Fruit fly (Drosophila melanogaster) whole organism, prepupa: ENCODE measurements around the gene CG31205.

Source experiments
- Blimp-1 ChIP-seq: fragments of 200-800 bp; sonication (Bioruptor generic); optimal IDR thresholded peaks from 3 replicates; lab custom pipeline; 2017; ENCODE audit warnings: missing biosample characterization, missing genetic modification characterization, mild to moderate bottlenecking, moderate library complexity, missing genetic modification reagents
- CG10631 ChIP-seq: fragments of 200-800 bp; sonication (Bioruptor generic); optimal IDR thresholded peaks from 2 replicates; lab custom pipeline; 2016; ENCODE audit warnings: missing biosample characterization, missing genetic modification characterization
- CG10669 ChIP-seq: fragments of 200-800 bp; sonication (Bioruptor generic); optimal IDR thresholded peaks from 3 replicates; lab custom pipeline; 2018; ENCODE audit warnings: missing biosample characterization, mild to moderate bottlenecking, missing genetic modification characterization, moderate library complexity
- CG11294 ChIP-seq: fragments of 200-800 bp; sonication (Bioruptor generic); IDR thresholded peaks from 2 replicates; pipeline ENCODE4 v1.3.6; 2022; ENCODE audit warnings: missing biosample characterization, missing genetic modification characterization
- CG11762 ChIP-seq: fragments of 200-800 bp; sonication (Bioruptor generic); optimal IDR thresholded peaks from 3 replicates; lab custom pipeline; 2016; ENCODE audit warnings: missing biosample characterization, missing genetic modification characterization; ENCODE audit not compliant: insufficient read depth
- CG11902 ChIP-seq: fragments of 200-800 bp; sonication (Bioruptor generic); optimal IDR thresholded peaks from 3 replicates; lab custom pipeline; 2016; ENCODE audit warnings: missing biosample characterization, missing genetic modification characterization
- CG15336 ChIP-seq: fragments of 200-800 bp; sonication (Bioruptor generic); IDR thresholded peaks from 2 replicates; pipeline ENCODE4 v1.3.6; 2022; ENCODE audit warnings: missing biosample characterization, missing genetic modification characterization
- CG1621 ChIP-seq: fragments of 200-800 bp; sonication (Bioruptor generic); optimal IDR thresholded peaks from 3 replicates; lab custom pipeline; 2018; ENCODE audit warnings: missing biosample characterization, mild to moderate bottlenecking, missing genetic modification characterization
- CG16779 ChIP-seq: fragments of 200-800 bp; sonication (Bioruptor generic); optimal IDR thresholded peaks from 3 replicates; lab custom pipeline; 2017; ENCODE audit warnings: missing biosample characterization, mild to moderate bottlenecking, missing genetic modification characterization
- CG32006 ChIP-seq: fragments of 200-800 bp; sonication (Bioruptor generic); optimal IDR thresholded peaks from 3 replicates; lab custom pipeline; 2017; ENCODE audit warnings: missing biosample characterization, mild to moderate bottlenecking, missing genetic modification characterization
- CG34406 ChIP-seq: fragments of 200-800 bp; sonication (Bioruptor generic); optimal IDR thresholded peaks from 3 replicates; lab custom pipeline; 2016; ENCODE audit warnings: missing biosample characterization, missing genetic modification characterization
- CG3919 ChIP-seq: fragments of 200-800 bp; sonication (Bioruptor generic); optimal IDR thresholded peaks from 3 replicates; lab custom pipeline; 2016; ENCODE audit warnings: missing biosample characterization, missing genetic modification characterization
- CG6163 ChIP-seq: fragments of 200-800 bp; sonication (Bioruptor generic); IDR thresholded peaks from 3 replicates; pipeline ENCODE4 v1.3.6; 2022; ENCODE audit warnings: missing biosample characterization, missing genetic modification characterization
- CG6276 ChIP-seq: fragments of 200-800 bp; sonication (Bioruptor generic); optimal IDR thresholded peaks from 2 replicates; lab custom pipeline; 2017; ENCODE audit warnings: missing biosample characterization, mild to moderate bottlenecking, missing genetic modification characterization
- CG6792 ChIP-seq: fragments of 200-800 bp; sonication (Bioruptor generic); optimal IDR thresholded peaks from 3 replicates; lab custom pipeline; 2016; ENCODE audit warnings: missing biosample characterization, missing genetic modification characterization
- CG6808 ChIP-seq: fragments of 200-800 bp; sonication (Bioruptor generic); optimal IDR thresholded peaks from 3 replicates; lab custom pipeline; 2017; ENCODE audit warnings: missing biosample characterization, missing genetic modification characterization, mild to moderate bottlenecking, moderate library complexity, missing genetic modification reagents
- CG7368 ChIP-seq: fragments of 200-800 bp; sonication (Bioruptor generic); optimal IDR thresholded peaks from 3 replicates; lab custom pipeline; 2016; ENCODE audit warnings: missing biosample characterization, missing genetic modification characterization
- CG8119 ChIP-seq: fragments of 200-800 bp; sonication (Bioruptor generic); IDR thresholded peaks from 3 replicates; pipeline ENCODE4 v1.3.6; 2022; ENCODE audit warnings: missing biosample characterization, missing genetic modification characterization
- CG8319 ChIP-seq: fragments of 200-800 bp; sonication (Bioruptor generic); optimal IDR thresholded peaks from 3 replicates; lab custom pipeline; 2016; ENCODE audit warnings: missing biosample characterization, missing genetic modification characterization
- CG8632 ChIP-seq: fragments of 200-800 bp; sonication (Bioruptor generic); optimal IDR thresholded peaks from 3 replicates; lab custom pipeline; 2016; ENCODE audit warnings: missing biosample characterization, missing genetic modification characterization
- Eip75B ChIP-seq: fragments of 200-800 bp; sonication (Bioruptor generic); optimal IDR thresholded peaks from 3 replicates; lab custom pipeline; 2016; ENCODE audit warnings: missing biosample characterization, missing genetic modification characterization
- Eip93F ChIP-seq: fragments of 200-800 bp; sonication (Bioruptor generic); optimal IDR thresholded peaks from 2 replicates; lab custom pipeline; 2016; ENCODE audit warnings: missing biosample characterization, mild to moderate bottlenecking, missing genetic modification characterization
- Ets96B ChIP-seq: fragments of 200-800 bp; optimal IDR thresholded peaks from 2 replicates; lab custom pipeline; 2019; ENCODE audit warnings: missing biosample characterization, mild to moderate bottlenecking, missing genetic modification characterization, moderate library complexity
- Hr39 ChIP-seq: fragments of 200-800 bp; sonication (Bioruptor generic); optimal IDR thresholded peaks from 2 replicates; lab custom pipeline; 2016; ENCODE audit warnings: missing biosample characterization, missing genetic modification characterization
- Hr4 ChIP-seq: fragments of 200-800 bp; sonication (Bioruptor generic); optimal IDR thresholded peaks from 3 replicates; lab custom pipeline; 2016; ENCODE audit warnings: missing biosample characterization, missing genetic modification characterization
- Met ChIP-seq: fragments of 200-800 bp; sonication (Bioruptor generic); optimal IDR thresholded peaks from 3 replicates; lab custom pipeline; 2016; ENCODE audit warnings: missing biosample characterization, missing genetic modification characterization
- OdsH ChIP-seq: fragments of 200-800 bp; sonication (Bioruptor generic); optimal IDR thresholded peaks from 3 replicates; lab custom pipeline; 2016; ENCODE audit warnings: missing biosample characterization, missing genetic modification characterization
- Smox ChIP-seq: fragments of 200-800 bp; sonication (Bioruptor generic); optimal IDR thresholded peaks from 3 replicates; lab custom pipeline; 2016; ENCODE audit warnings: missing biosample characterization, missing genetic modification characterization
- Sox14 ChIP-seq: fragments of 200-800 bp; sonication (Bioruptor generic); optimal IDR thresholded peaks from 3 replicates; lab custom pipeline; 2016; ENCODE audit warnings: missing biosample characterization, missing genetic modification characterization
- Sox15 ChIP-seq: fragments of 200-800 bp; sonication (Bioruptor generic); optimal IDR thresholded peaks from 3 replicates; lab custom pipeline; 2016; ENCODE audit warnings: missing biosample characterization, missing genetic modification characterization
- achi ChIP-seq: fragments of 200-800 bp; sonication (Bioruptor generic); optimal IDR thresholded peaks from 3 replicates; lab custom pipeline; 2016; ENCODE audit warnings: missing biosample characterization, missing genetic modification characterization
- acj6 ChIP-seq: fragments of 200-800 bp; sonication (Bioruptor generic); optimal IDR thresholded peaks from 3 replicates; lab custom pipeline; 2016; ENCODE audit warnings: missing biosample characterization, missing genetic modification characterization
- dac ChIP-seq: fragments of 200-800 bp; sonication (Bioruptor generic); optimal IDR thresholded peaks from 2 replicates; lab custom pipeline; 2017; ENCODE audit warnings: missing biosample characterization, mild to moderate bottlenecking, missing genetic modification characterization
- dsx ChIP-seq: fragments of 200-800 bp; optimal IDR thresholded peaks from 3 replicates; lab custom pipeline; 2019; ENCODE audit warnings: missing biosample characterization, mild to moderate bottlenecking, missing genetic modification characterization, moderate library complexity; ENCODE audit not compliant: poor library complexity, severe bottlenecking
- eg ChIP-seq: fragments of 200-800 bp; sonication (Bioruptor generic); IDR thresholded peaks from 3 replicates; pipeline ENCODE4 v1.3.6; 2022; ENCODE audit warnings: missing biosample characterization, missing genetic modification characterization
- esn ChIP-seq: fragments of 200-800 bp; sonication (Bioruptor generic); optimal IDR thresholded peaks from 2 replicates; lab custom pipeline; 2016; ENCODE audit warnings: missing biosample characterization, mild to moderate bottlenecking, missing genetic modification characterization, moderate library complexity
- fd59A ChIP-seq: fragments of 200-800 bp; sonication (Bioruptor generic); optimal IDR thresholded peaks from 2 replicates; lab custom pipeline; 2017; ENCODE audit warnings: missing biosample characterization, mild to moderate bottlenecking, missing genetic modification characterization, missing genetic modification reagents
- fd85E ChIP-seq: fragments of 200-800 bp; sonication (Bioruptor generic); optimal IDR thresholded peaks from 3 replicates; lab custom pipeline; 2016; ENCODE audit warnings: missing biosample characterization, missing genetic modification characterization
- fkh ChIP-seq: fragments of 200-800 bp; sonication (Bioruptor generic); optimal IDR thresholded peaks from 3 replicates; lab custom pipeline; 2017; ENCODE audit warnings: missing biosample characterization, mild to moderate bottlenecking, missing genetic modification characterization, moderate library complexity
- net ChIP-seq: fragments of 200-800 bp; sonication (Bioruptor generic); optimal IDR thresholded peaks from 3 replicates; lab custom pipeline; 2016; ENCODE audit warnings: missing biosample characterization, missing genetic modification characterization
- salr ChIP-seq, 2 experiments: fragments of 200-800 bp; sonication (Bioruptor generic); optimal IDR thresholded peaks; 3 replicates each; lab custom pipeline; 2016 to 2018; ENCODE audit warnings: missing biosample characterization in 2 of 2, missing genetic modification characterization in 2 of 2, mild to moderate bottlenecking in 1 of 2
- spab ChIP-seq: fragments of 200-800 bp; sonication (Bioruptor generic); optimal IDR thresholded peaks from 2 replicates; lab custom pipeline; 2017; ENCODE audit warnings: missing biosample characterization, mild to moderate bottlenecking, missing genetic modification characterization, missing genetic modification reagents
- ss ChIP-seq, 2 experiments: fragments of 200-800 bp; sonication (Bioruptor generic); optimal IDR thresholded peaks; 2 replicates in 1 of 2; 3 replicates in 1 of 2; lab custom pipeline; 2017 to 2018; ENCODE audit warnings: mild to moderate bottlenecking in 2 of 2, missing biosample characterization in 2 of 2, missing genetic modification characterization in 2 of 2, moderate library complexity in 1 of 2
- svp ChIP-seq: fragments of 200-800 bp; sonication (Bioruptor generic); peaks from one replicate; lab custom pipeline; 2016; ENCODE audit warnings: missing biosample characterization, missing genetic modification characterization
- vri ChIP-seq: fragments of 200-800 bp; sonication (Bioruptor generic); optimal IDR thresholded peaks from 3 replicates; lab custom pipeline; 2016; ENCODE audit warnings: missing biosample characterization, mild to moderate bottlenecking, missing genetic modification characterization

CG31205 gene

dm6 chr3R:20779969-20780368 is 48.5 kb downstream of the CG31205 start (continued):
- TF ChIP-seq CG11762 (GFP tag; lab: Kevin White, UChicago) (no peak), fd59A (GFP tag; lab: Kevin White, UChicago) (peak; percentile 12), esn (peak; percentile 58), fd85E (GFP tag; lab: Kevin White, UChicago) (peak; percentile 81), CG8632 (GFP tag; lab: Kevin White, UChicago) (peak; percentile 18), fkh (GFP tag; lab: Kevin White, UChicago) (no peak), CG16779 (peak; percentile 76), dsx (GFP tag; lab: Kevin White, UChicago) (peak; percentile 63), CG32006 (peak; percentile 0), CG3919 (GFP tag; lab: Kevin White, UChicago) (peak; percentile 78), salr (GFP tag; optimal IDR thresholded peaks at IDR 0.05; lab: Kevin White, UChicago) (peak in 1 of 2 experiments; percentile 13), Blimp-1 (GFP tag; lab: Kevin White, UChicago) (peak; percentile 82), CG34406 (GFP tag; lab: Kevin White, UChicago) (peak; percentile 49), Sox15 (no peak), Hr4 (GFP tag; lab: Kevin White, UChicago) (no peak), CG10631 (GFP tag; lab: Kevin White, UChicago) (no peak), ss (GFP tag; optimal IDR thresholded peaks at IDR 0.05; lab: Kevin White, UChicago) (peak; percentile 85 to 91), CG6792 (peak; percentile 26), CG6163 (GFP tag; lab: Robert Waterston, UW) (no peak; the same call in none of the 3 replicates), acj6 (no peak), Ets96B (tag; lab: Kevin White, UChicago) (peak; percentile 47), CG8119 (GFP tag; lab: Robert Waterston, UW) (peak; percentile 80; the same call in 2 of the 3 replicates), svp (GFP tag; lab: Kevin White, UChicago) (peak; percentile 91), dac (GFP tag; lab: Kevin White, UChicago) (no peak), eg (GFP tag; lab: Robert Waterston, UW) (peak; percentile 79; the same call in 2 of the 3 replicates), Eip93F (GFP tag; lab: Kevin White, UChicago) (peak; percentile 23), vri (peak; percentile 69)

dm6 chr3R:20782104-20782654 is 50.7 kb downstream of the CG31205 start:
- TF ChIP-seq CG3919 (GFP tag; lab: Kevin White, UChicago) (peak; percentile 88), CG8119 (GFP tag; lab: Robert Waterston, UW) (peak; percentile 80), net (GFP tag; lab: Kevin White, UChicago) (peak; percentile 83), Hr39 (peak; percentile 77), CG6163 (GFP tag; lab: Robert Waterston, UW) (peak; percentile 88), CG32006 (peak; percentile 94), vri (peak; percentile 27), salr (GFP tag; optimal IDR thresholded peaks at IDR 0.05; lab: Kevin White, UChicago) (peak; percentile 81 to 92), CG11762 (GFP tag; lab: Kevin White, UChicago) (peak; percentile 79), CG10669 (GFP tag; lab: Kevin White, UChicago) (peak; percentile 91), CG16779 (peak; percentile 76), ss (GFP tag; optimal IDR thresholded peaks at IDR 0.05; lab: Kevin White, UChicago) (peak; percentile 85 to 87), achi (peak; percentile 91), dac (GFP tag; lab: Kevin White, UChicago) (peak; percentile 67), Eip75B (GFP tag; lab: Kevin White, UChicago) (peak; percentile 80), CG11902 (GFP tag; lab: Kevin White, UChicago) (peak; percentile 70), Hr4 (GFP tag; lab: Kevin White, UChicago) (peak; percentile 80), dsx (GFP tag; lab: Kevin White, UChicago) (peak; percentile 89), CG15336 (GFP tag; lab: Robert Waterston, UW) (peak; percentile 81), Sox15 (peak; percentile 75), OdsH (GFP tag; lab: Kevin White, UChicago) (peak; percentile 92), CG6792 (peak; percentile 86), CG8632 (GFP tag; lab: Kevin White, UChicago) (peak; percentile 90), CG1621 (tag; lab: Kevin White, UChicago) (peak; percentile 78), Sox14 (GFP tag; lab: Kevin White, UChicago) (peak; percentile 78), Blimp-1 (GFP tag; lab: Kevin White, UChicago) (peak; percentile 76), Met (peak; percentile 74), CG8319 (GFP tag; lab: Kevin White, UChicago) (peak; percentile 78), spab (GFP tag; lab: Kevin White, UChicago) (peak; percentile 91), CG6808 (GFP tag; lab: Kevin White, UChicago) (peak; percentile 88), CG10631 (GFP tag; lab: Kevin White, UChicago) (peak; percentile 96), esn (peak; percentile 87), Ets96B (tag; lab: Kevin White, UChicago) (peak; percentile 94), CG6276 (GFP tag; lab: Kevin White, UChicago) (peak; percentile 82), Smox (GFP tag; lab: Kevin White, UChicago) (peak; percentile 68), CG11294 (GFP tag; lab: Robert Waterston, UW) (peak; percentile 75), CG7368 (GFP tag; lab: Kevin White, UChicago) (peak; percentile 73)
